Fruit fly (Drosophila melanogaster) whole organism, adult: Measurements from ENCODE around the gene trbl.

Experiments
- CG14711 ChIP-seq: fragments of 200-800 bp; sonication (Bioruptor generic); optimal IDR thresholded peaks from 2 replicates; lab custom pipeline; 2018; ENCODE audit warnings: missing biosample characterization, mild to moderate bottlenecking, missing genetic modification characterization, moderate library complexity
- CG7101 ChIP-seq: fragments of 200-800 bp; sonication (Bioruptor generic); optimal IDR thresholded peaks from 2 replicates; lab custom pipeline; 2018; ENCODE audit warnings: missing biosample characterization, mild to moderate bottlenecking, missing genetic modification characterization, moderate library complexity
- bab1 ChIP-seq: fragments of 200-800 bp; sonication (Bioruptor generic); optimal IDR thresholded peaks from 3 replicates; lab custom pipeline; 2019; ENCODE audit warnings: missing biosample characterization, mild to moderate bottlenecking, missing genetic modification characterization, moderate library complexity
- cnc ChIP-seq, 2 experiments: fragments of >200 bp; optimal IDR thresholded peaks; 2 replicates each; lab custom pipeline; 2017
- ovo ChIP-seq: fragments of 200-800 bp; sonication (Bioruptor generic); optimal IDR thresholded peaks from 2 replicates; lab custom pipeline; 2016; ENCODE audit warnings: missing biosample characterization, missing genetic modification characterization
- pad ChIP-seq: fragments of 200-800 bp; sonication (Bioruptor generic); optimal IDR thresholded peaks from 3 replicates; lab custom pipeline; 2017; ENCODE audit warnings: missing biosample characterization, missing genetic modification characterization, mild to moderate bottlenecking, moderate library complexity, missing genetic modification reagents

dm6 chr3L:20398243-20399222, 2.9 kb downstream of the trbl start:
- TF ChIP-seq CG14711 (tag; lab: Kevin White, UChicago) (peak; percentile 30), CG7101 (tag; lab: Kevin White, UChicago) (peak; percentile 46), pad (GFP tag; lab: Kevin White, UChicago) (no peak), bab1 (GFP tag; lab: Kevin White, UChicago) (peak; percentile 62), cnc (optimal IDR thresholded peaks at IDR 0.05; lab: Kevin White, UChicago) (no peak), ovo (GFP tag; lab: Kevin White, UChicago) (no peak)
